Fruit fly (Drosophila melanogaster): ENCODE results near the gene CG1113.

Gene CG1113

dm6 chr3R:5219466-5219865 is 33.5 kb upstream of the CG1113 start, which contains the start of the genes Prosbeta2R2 and CG1116:
Prosbeta2R2 (minus strand) TSS chr3R:5219528.
CG1116 (plus strand) TSS chr3R:5219657.
- peak; percentile 21 for TF ChIP-seq CG17801 (GFP tag; optimal IDR thresholded peaks at IDR 0.05; ENCODE audit: partially characterized antibody)

DNA sequence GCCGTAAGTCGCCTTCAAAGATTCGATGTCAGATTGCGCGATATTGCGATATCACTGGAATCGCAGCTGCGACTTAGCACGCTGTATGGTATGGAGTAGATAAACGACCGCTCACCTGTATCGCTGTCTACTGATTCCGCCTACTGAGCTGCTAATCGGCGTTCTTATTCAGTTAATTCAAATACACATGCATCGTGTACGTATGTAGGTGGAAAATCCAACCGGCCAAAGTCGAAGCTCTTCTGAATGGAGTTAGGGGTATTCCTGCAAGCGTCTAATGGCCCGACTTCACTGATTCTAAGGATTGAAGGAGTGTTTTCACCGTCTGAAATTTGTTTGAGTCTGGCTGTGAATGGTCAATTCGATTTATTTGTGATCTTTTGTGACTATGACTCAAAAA is 29.8 kb upstream of the CG1113 start, which contains the start of gene CG2604:
CG2604 (minus strand) TSS at position 231 of the 400 bp plus-strand sequence.
- TF ChIP-seq CG17801 (GFP tag; optimal IDR thresholded peaks at IDR 0.05; ENCODE audit: partially characterized antibody) = peak; percentile 61

DNA sequence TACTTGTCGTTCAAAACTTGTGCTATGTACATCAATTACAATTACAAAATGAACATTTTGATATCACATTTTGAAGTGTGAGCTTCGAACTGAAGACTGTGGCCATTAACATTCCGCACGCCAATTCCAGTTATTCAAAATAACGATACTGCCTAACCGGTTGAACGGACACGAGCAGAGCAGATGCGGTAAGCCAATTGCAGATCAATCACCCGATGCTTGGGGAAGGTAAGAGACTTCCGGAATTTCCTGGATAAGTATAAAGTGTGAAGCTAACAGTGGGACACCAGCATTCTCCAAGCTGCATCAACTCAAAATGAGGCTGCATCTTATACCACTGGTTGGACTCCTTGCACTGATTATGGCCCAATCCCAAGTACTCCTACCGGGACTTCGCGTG is 29.1 kb upstream of the CG1113 start, which contains the start of gene CG14664:
CG14664 (plus strand) TSS at position 301 of the 400 bp plus-strand sequence.
- no peak for TF ChIP-seq CG17801 (GFP tag; optimal IDR thresholded peaks at IDR 0.05; ENCODE audit: partially characterized antibody)

- TF ChIP-seq CG17801 (GFP tag; optimal IDR thresholded peaks at IDR 0.05; ENCODE audit: partially characterized antibody) = peak; percentile 4
These were observed 26.9 kb upstream of the CG1113 start, which contains the start of gene Vps37B for dm6 chr3R:5226025-5226424. Vps37B (plus strand) TSS chr3R:5226158.

- TF ChIP-seq CG17801 (GFP tag; optimal IDR thresholded peaks at IDR 0.05; ENCODE audit: partially characterized antibody) = no peak
These were observed 23.5 kb upstream of the CG1113 start for dm6 chr3R:5229458-5229857.

dm6 chr3R:5231383-5232196 is 21.4 kb upstream of the CG1113 start:
- TF ChIP-seq CG17801 (GFP tag; optimal IDR thresholded peaks at IDR 0.05; ENCODE audit: partially characterized antibody) = no peak

DNA sequence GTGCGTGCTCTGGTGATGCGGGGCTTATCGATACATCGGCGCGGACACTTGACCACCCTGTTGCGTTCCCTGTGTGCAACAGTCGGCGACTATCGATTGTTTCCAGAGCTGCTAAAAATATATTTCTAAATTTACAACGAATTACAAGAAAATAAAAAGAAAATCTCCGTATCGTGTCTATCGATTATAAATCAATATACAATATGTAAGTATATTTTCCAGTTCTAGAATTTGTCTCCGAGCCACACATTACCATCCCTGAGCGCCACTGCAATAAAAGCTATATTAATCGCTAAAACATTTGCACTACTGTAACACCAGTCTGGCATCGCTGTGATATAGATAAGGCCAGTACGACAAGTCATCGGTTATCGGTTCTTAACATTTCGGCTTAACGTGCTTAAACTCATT is 20.8 kb upstream of the CG1113 start, which contains the start of the genes Kat60 and Mms19:
Kat60 (minus strand) TSS at position 13 of the 411 bp plus-strand sequence.
Mms19 (plus strand) TSS at position 347 of the 411 bp plus-strand sequence.
- no peak for TF ChIP-seq CG17801 (GFP tag; optimal IDR thresholded peaks at IDR 0.05; ENCODE audit: partially characterized antibody)

- TF ChIP-seq CG17801 (GFP tag; optimal IDR thresholded peaks at IDR 0.05; ENCODE audit: partially characterized antibody) = no peak
These were observed 15.7 kb upstream of the CG1113 start, which contains the start of gene rtp for dm6 chr3R:5237215-5237614. rtp (minus strand) TSS chr3R:5237315.

DNA sequence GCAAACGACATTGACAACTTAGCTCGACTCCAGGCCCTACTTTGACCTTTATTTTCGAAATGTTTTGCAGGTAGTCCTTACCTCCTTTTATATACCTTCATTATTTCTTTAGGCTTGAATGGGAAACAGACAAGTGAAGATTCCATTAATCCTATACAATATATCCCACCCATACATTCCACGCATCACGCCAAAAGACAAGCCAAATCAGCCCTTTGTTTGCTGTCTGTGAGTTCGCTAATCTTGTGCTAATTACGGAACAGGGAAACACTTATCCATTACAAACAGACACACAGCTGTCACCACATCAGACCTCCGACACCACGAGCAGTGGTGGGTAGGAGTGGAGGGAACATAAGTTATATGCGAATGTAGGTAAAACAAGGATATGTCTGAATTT is 12.2 kb upstream of the CG1113 start, which contains the start of gene CG33293:
CG33293 (minus strand) TSS at position 15 of the 400 bp plus-strand sequence.
- TF ChIP-seq CG17801 (GFP tag; optimal IDR thresholded peaks at IDR 0.05; ENCODE audit: partially characterized antibody) = no peak

DNA sequence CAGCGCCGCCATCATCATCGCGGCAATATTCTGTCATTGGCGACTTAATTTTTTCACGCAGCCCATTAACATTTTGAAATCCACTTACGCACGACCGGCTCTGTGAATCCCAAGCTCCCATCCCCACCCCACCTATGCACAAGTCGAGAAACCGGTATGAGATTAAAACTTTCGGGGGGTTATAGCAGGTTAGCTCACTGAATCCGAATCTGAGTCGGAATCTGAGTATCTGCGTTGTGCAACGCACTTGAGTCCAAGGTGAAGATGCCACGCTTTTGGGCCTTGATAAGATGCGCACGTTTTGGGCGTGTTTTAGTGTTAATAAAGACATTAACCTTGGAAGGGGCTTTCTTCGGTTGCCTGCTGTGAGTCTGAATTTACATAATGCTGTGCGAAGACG is 6.0 kb upstream of the CG1113 start:
- no peak for TF ChIP-seq CG17801 (GFP tag; optimal IDR thresholded peaks at IDR 0.05; ENCODE audit: partially characterized antibody)

DNA sequence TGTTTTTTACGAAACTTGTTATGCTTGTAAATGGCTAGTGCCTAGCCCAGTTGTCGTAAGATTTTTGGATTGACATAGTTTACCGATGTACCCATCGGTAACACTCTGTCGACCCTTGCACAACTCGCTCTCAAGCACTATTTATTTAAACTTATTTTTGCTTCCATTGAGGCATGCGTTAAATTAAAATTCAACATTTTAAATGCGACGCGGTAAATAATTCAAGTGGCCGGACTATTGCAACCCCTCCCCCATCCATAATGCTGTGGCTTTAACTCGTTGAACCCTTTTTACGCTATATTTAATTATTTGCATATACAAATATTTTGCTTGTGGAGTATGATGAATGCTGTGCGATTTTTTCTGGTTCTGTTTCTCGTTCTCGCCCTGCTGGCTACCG is 3.6 kb upstream of the CG1113 start:
- no peak for TF ChIP-seq CG17801 (GFP tag; optimal IDR thresholded peaks at IDR 0.05; ENCODE audit: partially characterized antibody)

dm6 chr3R:5250530-5251242 is 2.3 kb upstream of the CG1113 start:
- peak; percentile 50 for TF ChIP-seq CG17801 (GFP tag; optimal IDR thresholded peaks at IDR 0.05; ENCODE audit: partially characterized antibody)

DNA sequence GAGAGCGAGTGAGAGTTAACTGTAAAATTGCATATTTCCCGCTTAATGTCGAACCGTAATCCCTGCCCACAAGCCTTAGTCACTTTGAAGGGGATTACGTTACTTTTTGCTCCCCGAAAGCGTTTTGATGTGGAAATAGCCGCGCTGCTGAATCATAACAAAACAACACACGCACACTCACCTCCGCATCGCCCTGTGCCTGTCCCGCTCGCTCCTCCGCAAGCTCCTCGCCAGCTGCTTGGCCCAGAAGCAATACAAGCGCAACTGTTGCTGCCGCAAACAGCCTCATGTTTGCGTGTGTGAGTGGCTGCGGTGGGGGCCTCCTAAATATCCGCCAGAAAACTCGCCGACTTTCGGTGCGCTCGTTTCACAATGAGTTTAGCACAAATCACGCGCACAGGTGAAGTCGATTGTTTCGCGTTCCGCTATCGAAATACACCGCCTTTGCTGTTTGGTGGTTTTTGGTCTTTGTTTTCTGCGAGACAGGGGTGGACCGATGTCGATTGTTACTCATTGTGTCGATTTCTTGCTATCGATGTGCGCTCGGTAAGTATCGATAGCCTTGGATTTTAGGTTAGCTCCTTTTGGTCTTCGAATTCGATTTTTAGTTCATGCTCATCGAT is 1.6 kb upstream of the CG1113 start, which contains the start of gene CtsF:
CtsF (minus strand) TSS at position 503 of the 623 bp plus-strand sequence.
- TF ChIP-seq CG17801 (GFP tag; optimal IDR thresholded peaks at IDR 0.05; ENCODE audit: partially characterized antibody) = peak; percentile 77

DNA sequence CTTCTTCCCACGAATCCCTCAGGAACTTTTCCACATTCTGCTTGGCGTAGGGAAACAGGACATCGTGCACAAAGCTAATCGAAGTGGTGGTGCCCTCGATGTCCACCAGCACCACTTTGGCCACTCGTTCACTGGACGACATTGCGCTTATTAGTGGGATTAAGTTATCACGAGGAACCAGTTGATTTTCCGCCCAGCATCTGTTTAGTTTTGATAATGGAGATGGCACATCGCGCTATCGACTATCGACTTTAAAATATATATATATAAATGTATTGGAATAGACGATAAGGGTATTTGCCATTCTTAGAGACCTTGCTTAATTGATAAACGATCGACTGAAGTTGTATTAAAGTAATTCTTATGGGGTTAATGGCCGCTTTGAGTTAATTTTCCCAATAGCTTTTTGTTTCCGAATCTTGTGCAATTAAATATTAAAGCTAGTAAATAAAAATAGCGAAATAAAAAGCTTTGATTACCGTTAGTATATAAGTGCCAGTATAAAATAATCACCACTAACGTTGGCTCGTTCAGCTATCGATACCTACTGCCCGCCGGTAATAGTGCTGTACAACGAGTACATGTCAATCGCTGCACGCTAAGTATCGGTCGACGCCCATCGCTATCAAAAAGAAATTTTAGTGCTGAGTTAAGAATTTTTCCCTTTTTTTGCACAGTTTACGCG is 3.7 kb downstream of the CG1113 start, which contains the start of the genes Enoph and Hph:
Enoph (minus strand) TSS at position 220 of the 685 bp plus-strand sequence.
Hph (plus strand) TSS at position 576 of the 685 bp plus-strand sequence.
- TF ChIP-seq CG17801 (GFP tag; optimal IDR thresholded peaks at IDR 0.05; ENCODE audit: partially characterized antibody) = no peak
